Worm (Caenorhabditis elegans) whole organism, L1 larva: ENCODE measurements around the gene pot-1.

Source experiments
- aly-2 ChIP-seq: fragments of 150-350 bp; optimal IDR thresholded peaks from 2 replicates; lab custom pipeline; 2014; ENCODE audit warnings: missing biosample characterization, missing genetic modification characterization
- nhr-12 ChIP-seq: sonication (generic microtip); optimal IDR thresholded peaks from 2 replicates; lab custom pipeline; 2017; ENCODE audit warnings: missing biosample characterization, missing genetic modification characterization
- nhr-77 ChIP-seq: fragments of 150-350 bp; optimal IDR thresholded peaks from 2 replicates; lab custom pipeline; 2014; ENCODE audit warnings: missing biosample characterization, missing genetic modification characterization
- nhr-84 ChIP-seq: sonication (generic microtip); optimal IDR thresholded peaks from 2 replicates; lab custom pipeline; 2017; ENCODE audit warnings: missing biosample characterization, missing genetic modification characterization
- nhr-85 ChIP-seq: sonication (generic microtip); peaks from one replicate; lab custom pipeline; 2016; ENCODE audit warnings: missing genetic modification characterization, inconsistent platforms, missing compliant biosample characterization
- pag-3 ChIP-seq: sonication (generic microtip); optimal IDR thresholded peaks from 2 replicates; lab custom pipeline; 2017; ENCODE audit warnings: missing genetic modification characterization, mild to moderate bottlenecking, missing compliant biosample characterization, antibody characterized with exemption, borderline replicate concordance; ENCODE audit not compliant: insufficient read depth
- pqm-1 ChIP-seq: sonication (generic microtip); optimal IDR thresholded peaks from 3 replicates; lab custom pipeline; 2017; ENCODE audit warnings: missing biosample characterization, missing genetic modification characterization
- sox-4 ChIP-seq: sonication (generic microtip); optimal IDR thresholded peaks from 2 replicates; lab custom pipeline; 2016; ENCODE audit warnings: missing genetic modification characterization, missing compliant biosample characterization

DNA sequence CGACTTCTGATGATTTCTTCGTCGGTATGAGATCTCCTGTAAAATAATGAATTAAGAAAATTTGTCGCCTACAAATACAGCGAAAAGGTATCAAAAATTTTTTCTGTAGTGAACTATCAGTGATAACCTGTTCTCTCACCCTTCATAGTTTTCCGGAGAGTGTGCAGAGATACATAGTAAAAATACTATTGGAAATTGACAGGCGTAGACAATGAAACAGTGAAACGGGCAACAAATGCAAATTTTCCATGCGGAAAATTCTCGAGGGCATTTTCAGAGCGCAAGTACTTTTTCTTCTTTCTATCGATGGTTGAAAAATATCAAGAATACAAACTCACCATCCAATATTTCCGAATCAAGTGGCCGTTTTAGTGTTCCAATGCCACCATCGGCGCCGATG is 46.3 kb downstream of the pot-1 start:
- TF ChIP-seq pqm-1 (no peak), nhr-84 (tag; lab: Kevin White, UChicago) (no peak), sox-4 (tag; lab: Kevin White, UChicago) (no peak), pag-3 (tag; lab: Kevin White, UChicago) (no peak), aly-2 (no peak), nhr-85 (no peak), nhr-12 (no peak), nhr-77 (tag; lab: Kevin White, UChicago) (no peak)
